Fruit fly (Drosophila melanogaster) S2 (cell line): ENCODE data around the gene bt.

Experiments used
- CG8478 ChIP-seq: fragments of >200 bp; optimal IDR thresholded peaks from 2 replicates; lab custom pipeline; 2018
- CTCF ChIP-seq, 2 experiments: fragments of >200 bp; optimal IDR thresholded peaks; 2 replicates each; lab custom pipeline; 2018

DNA sequence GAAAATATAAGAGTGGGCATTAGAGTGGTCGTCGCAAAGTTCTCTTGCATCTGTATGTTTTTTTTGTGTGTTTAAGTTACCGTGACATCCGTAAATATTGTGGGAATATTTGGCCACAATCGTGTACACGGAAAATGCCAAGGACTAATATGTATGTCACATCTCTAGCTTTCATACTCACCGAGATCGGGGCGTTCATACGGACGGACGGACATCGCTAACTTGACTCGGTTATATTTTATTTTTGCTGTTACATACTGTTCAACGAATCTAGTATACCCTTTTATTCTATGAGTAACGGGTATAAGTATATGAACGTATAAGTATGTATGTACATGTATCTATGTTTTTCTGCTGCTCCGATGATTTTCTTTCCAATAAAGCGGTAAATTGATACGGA is 14.5 kb upstream of the bt start:
- TF ChIP-seq CG8478 (lab: Kevin White, UChicago) (no peak), CTCF (optimal IDR thresholded peaks at IDR 0.05; lab: Kevin White, UChicago) (no peak)
